Worm (Caenorhabditis elegans) whole organism, L3 larva: ENCODE results near the gene ugt-56.

Experiments used
- nhr-23 ChIP-seq: fragments of 150-350 bp; optimal IDR thresholded peaks from 2 replicates; lab custom pipeline; 2014; ENCODE audit warnings: missing biosample characterization, missing genetic modification reagents, missing genetic modification characterization
- nhr-43 ChIP-seq: sonication (generic microtip); optimal IDR thresholded peaks from 2 replicates; lab custom pipeline; 2016; ENCODE audit warnings: mild to moderate bottlenecking, missing genetic modification characterization, missing compliant biosample characterization; ENCODE audit not compliant: poor library complexity, severe bottlenecking

DNA sequence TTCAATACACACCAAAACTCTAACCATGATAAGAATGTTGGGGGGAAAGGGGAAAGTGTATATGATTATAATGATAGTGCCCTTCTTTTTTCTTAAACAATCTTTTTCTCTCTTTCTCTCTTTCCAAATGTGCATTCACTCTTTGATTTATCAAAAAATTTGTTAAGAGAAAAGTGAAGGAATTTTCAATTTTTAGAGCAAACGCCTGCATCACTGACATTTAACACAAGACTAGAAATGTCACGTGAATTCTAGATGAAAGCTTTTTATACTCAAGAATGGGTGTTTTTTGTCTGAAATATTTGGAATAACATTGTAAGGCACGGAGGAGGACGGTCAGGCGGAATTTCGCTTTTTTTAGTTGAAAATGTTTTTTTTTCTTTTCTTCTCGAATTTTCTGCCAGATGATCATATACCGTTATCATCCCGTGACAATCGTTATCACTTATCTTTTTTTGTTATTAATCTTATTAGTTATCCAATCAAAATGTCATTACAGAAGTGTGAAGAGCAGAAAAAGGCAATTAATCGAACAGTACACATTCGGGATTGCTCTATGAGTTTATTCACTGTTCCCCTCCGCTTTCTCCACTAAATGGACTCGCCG, 43.3 kb downstream of the ugt-56 start, which contains the start of the genes frm-7 and F55C5.17:
- TF ChIP-seq nhr-43 (tag; lab: Kevin White, UChicago), result no peak
- TF ChIP-seq nhr-23, result no peak
